Fruit fly (Drosophila melanogaster): ENCODE measurements around the gene CG17321.

DNA sequence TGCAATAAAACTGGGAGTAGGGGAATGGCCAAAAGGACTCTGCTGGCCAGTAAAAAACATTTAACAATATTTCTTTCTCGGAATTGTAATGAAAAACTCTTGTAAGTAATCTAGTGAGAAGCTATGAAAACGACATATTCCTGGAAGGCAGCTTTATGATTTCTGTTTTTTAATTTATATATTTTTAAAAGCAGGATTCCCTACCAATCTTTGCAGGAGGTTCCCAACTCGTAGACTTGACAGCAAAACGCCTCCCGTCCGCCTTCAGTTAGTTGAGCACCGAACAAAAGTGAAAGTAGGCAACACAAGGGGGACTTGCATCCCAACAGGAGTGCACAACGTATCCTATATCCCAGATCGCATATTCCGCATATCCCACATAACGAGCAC lies 39.7 kb upstream of the CG17321 start, which contains the start of gene CG43814:
- TF ChIP-seq lola (GFP tag; optimal IDR thresholded peaks at IDR 0.05) = no peak
- no peak for TF ChIP-seq h (GFP tag; optimal IDR thresholded peaks at IDR 0.05)
- no peak for TF ChIP-seq Abd-B (GFP tag; optimal IDR thresholded peaks at IDR 0.05)
- TF ChIP-seq OdsH (GFP tag; optimal IDR thresholded peaks at IDR 0.05) = no peak
- TF ChIP-seq tai (GFP tag; optimal IDR thresholded peaks at IDR 0.05) = no peak
